Worm (Caenorhabditis elegans): Measurements from ENCODE around the gene F59E11.5.

Gene F59E11.5

ce11 chrV:9009175-9009574, 14.3 kb downstream of the F59E11.5 start, which contains the start of gene srx-2:
Gene srx-2, plus strand, starts transcription at chrV:9009475.
- TF ChIP-seq unc-86 (tag; optimal IDR thresholded peaks at IDR 0.05): no peak
- TF ChIP-seq sup-37 (GFP tag; optimal IDR thresholded peaks at IDR 0.05): no peak
- TF ChIP-seq lin-14 (GFP tag; optimal IDR thresholded peaks at IDR 0.05): no peak
- no peak for TF ChIP-seq mab-9 (GFP tag; IDR thresholded peaks at IDR 0.05)
- no peak for TF ChIP-seq elt-2 (tag; optimal IDR thresholded peaks at IDR 0.05)
- no peak for TF ChIP-seq nhr-47 (tag; optimal IDR thresholded peaks at IDR 0.05)

ce11 chrV:9013765-9014164, 18.9 kb downstream of the F59E11.5 start, which contains the start of gene srh-201:
Gene srh-201, minus strand, starts transcription at chrV:9013865.
- TF ChIP-seq hpl-2 (GFP tag; optimal IDR thresholded peaks at IDR 0.05): no peak
- TF ChIP-seq pqm-1 (tag; optimal IDR thresholded peaks at IDR 0.05): no peak
- no peak for TF ChIP-seq nhr-12 (tag; optimal IDR thresholded peaks at IDR 0.05)
- no peak for TF ChIP-seq mef-2 (tag; optimal IDR thresholded peaks at IDR 0.05)
- no peak for TF ChIP-seq mab-9 (GFP tag; IDR thresholded peaks at IDR 0.05)
- no peak for TF ChIP-seq nhr-47 (tag; optimal IDR thresholded peaks at IDR 0.05)
- TF ChIP-seq ets-5 (GFP tag; IDR thresholded peaks at IDR 0.05): no peak

ce11 chrV:9015540-9015939, 20.6 kb downstream of the F59E11.5 start, which contains the start of gene srt-18:
Gene srt-18, minus strand, starts transcription at chrV:9015640.
- TF ChIP-seq ceh-63 (GFP tag; optimal IDR thresholded peaks at IDR 0.05) (no peak), ceh-82 (tag; optimal IDR thresholded peaks at IDR 0.05) (no peak), nhr-85 (tag) (no peak), dsc-1 (tag; optimal IDR thresholded peaks at IDR 0.05) (no peak), nhr-20 (tag; optimal IDR thresholded peaks at IDR 0.05) (no peak), zip-4 (GFP tag; optimal IDR thresholded peaks at IDR 0.05) (no peak), zag-1 (tag; optimal IDR thresholded peaks at IDR 0.05) (no peak), pag-3 (tag; optimal IDR thresholded peaks at IDR 0.05; ENCODE audit: borderline replicate concordance, insufficient read depth) (no peak), lin-39 (tag; optimal IDR thresholded peaks at IDR 0.05) (no peak), aly-2 (tag; optimal IDR thresholded peaks at IDR 0.05) (no peak), fkh-10 (GFP tag; optimal IDR thresholded peaks at IDR 0.05) (no peak), snpc-4 (tag; optimal IDR thresholded peaks at IDR 0.05) (no peak), fkh-4 (tag; optimal IDR thresholded peaks at IDR 0.05; ENCODE audit: borderline replicate concordance) (no peak), blmp-1 (tag; optimal IDR thresholded peaks at IDR 0.05) (no peak), tlp-1 (tag; optimal IDR thresholded peaks at IDR 0.05) (no peak), sox-4 (tag; optimal IDR thresholded peaks at IDR 0.05) (no peak), unc-62 (GFP tag; optimal IDR thresholded peaks at IDR 0.05) (no peak), egl-27 (tag; optimal IDR thresholded peaks at IDR 0.05) (no peak), hlh-4 (tag; optimal IDR thresholded peaks at IDR 0.05) (no peak)

DNA sequence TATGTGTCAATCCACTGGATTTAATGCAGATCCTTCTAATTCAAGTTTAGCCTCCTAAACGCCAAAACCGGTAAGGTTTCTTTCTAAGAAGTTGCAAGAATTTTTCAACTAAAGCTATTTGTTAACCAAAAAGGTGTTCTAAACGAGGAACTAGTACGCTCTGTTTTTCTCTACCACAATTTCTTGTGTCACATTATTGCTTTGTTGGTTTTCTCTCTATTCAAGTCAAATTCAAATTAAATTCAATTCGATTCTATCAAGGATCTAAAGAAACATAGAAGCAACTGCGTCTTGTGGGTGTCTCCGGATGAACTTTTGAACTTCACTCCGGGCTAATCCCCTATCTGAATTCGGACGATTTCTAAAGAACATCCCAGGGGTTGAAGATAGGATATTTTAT, 21.6 kb downstream of the F59E11.5 start, which contains the start of gene oac-40:
TSS of gene oac-40 (plus strand) at position 301 of the 400 bp plus-strand sequence.
- TF ChIP-seq unc-86 (tag; optimal IDR thresholded peaks at IDR 0.05): no peak
- TF ChIP-seq ceh-88 (GFP tag; IDR thresholded peaks at IDR 0.05): no peak
- TF ChIP-seq sptf-1 (tag; optimal IDR thresholded peaks at IDR 0.05): no peak
- no peak for TF ChIP-seq nhr-19 (GFP tag; conservative IDR thresholded peaks at IDR 0.05)
- no peak for TF ChIP-seq nhr-71 (tag; optimal IDR thresholded peaks at IDR 0.05)
- no peak for TF ChIP-seq tbx-2 (tag; optimal IDR thresholded peaks at IDR 0.05)
- no peak for TF ChIP-seq ama-1 (optimal IDR thresholded peaks at IDR 0.05)
- no peak for TF ChIP-seq jun-1 (tag; optimal IDR thresholded peaks at IDR 0.05)
- TF ChIP-seq zip-4 (GFP tag; optimal IDR thresholded peaks at IDR 0.05): no peak
- no peak for TF ChIP-seq efl-3 (GFP tag; optimal IDR thresholded peaks at IDR 0.05)
- TF ChIP-seq pax-3 (tag; optimal IDR thresholded peaks at IDR 0.05): no peak
- no peak for TF ChIP-seq fos-1 (tag; optimal IDR thresholded peaks at IDR 0.05)
- no peak for TF ChIP-seq elt-2 (tag; optimal IDR thresholded peaks at IDR 0.05)
- TF ChIP-seq nhr-28 (tag; optimal IDR thresholded peaks at IDR 0.05): no peak
- TF ChIP-seq ceh-63 (GFP tag; optimal IDR thresholded peaks at IDR 0.05): no peak
- no peak for TF ChIP-seq nhr-77 (tag; optimal IDR thresholded peaks at IDR 0.05)
- no peak for TF ChIP-seq nhr-237 (tag; optimal IDR thresholded peaks at IDR 0.05)
- TF ChIP-seq lin-13 (GFP tag; optimal IDR thresholded peaks at IDR 0.05): no peak
- TF ChIP-seq nhr-84 (tag; optimal IDR thresholded peaks at IDR 0.05): no peak
- TF ChIP-seq rnt-1 (tag; optimal IDR thresholded peaks at IDR 0.05): no peak

Measured in whole organism, L1 larva.